Worm (Caenorhabditis elegans): Measurements from ENCODE around the gene C37E2.2.
A peak's percentile ranks its signal among the peaks of the same experiment; 100 is the strongest.

The C37E2.2 gene

DNA sequence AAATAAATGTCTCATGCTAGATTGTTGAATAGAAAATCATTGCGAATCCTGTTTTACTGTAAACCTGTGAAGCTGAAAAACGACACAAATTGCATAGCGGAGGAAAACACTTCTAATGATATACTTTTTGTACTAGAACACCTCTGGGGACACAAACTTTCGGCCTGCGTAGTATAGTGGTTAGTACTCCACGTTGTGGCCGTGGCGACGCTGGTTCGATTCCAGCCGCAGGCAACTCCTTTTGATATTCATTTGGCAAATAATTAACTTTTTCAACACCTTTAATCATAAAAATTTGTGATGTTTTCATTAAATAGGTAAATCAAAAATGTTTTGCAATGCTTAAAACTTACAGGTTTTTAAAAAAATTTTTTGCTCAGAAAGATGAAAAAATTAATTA, 41.0 kb upstream of the C37E2.2 start:
- no peak for TF ChIP-seq ces-1 (GFP tag; optimal IDR thresholded peaks at IDR 0.05)

ce11 chrX:14140040-14140439, 35.8 kb upstream of the C37E2.2 start, which contains the start of gene nkat-1:
Gene nkat-1 (minus strand): TSS chrX:14140140.
- TF ChIP-seq unc-62 (GFP tag; optimal IDR thresholded peaks at IDR 0.05) = no peak
- TF ChIP-seq ceh-43 (GFP tag; optimal IDR thresholded peaks at IDR 0.05) = no peak
- TF ChIP-seq bed-3 (GFP tag; optimal IDR thresholded peaks at IDR 0.05) = no peak
- no peak for TF ChIP-seq nhr-237 (tag; optimal IDR thresholded peaks at IDR 0.05)
- TF ChIP-seq mls-2 (tag; optimal IDR thresholded peaks at IDR 0.05) = no peak
- no peak for TF ChIP-seq pha-4 (tag; optimal IDR thresholded peaks at IDR 0.05)
- no peak for TF ChIP-seq nhr-76 (tag; optimal IDR thresholded peaks at IDR 0.05)

DNA sequence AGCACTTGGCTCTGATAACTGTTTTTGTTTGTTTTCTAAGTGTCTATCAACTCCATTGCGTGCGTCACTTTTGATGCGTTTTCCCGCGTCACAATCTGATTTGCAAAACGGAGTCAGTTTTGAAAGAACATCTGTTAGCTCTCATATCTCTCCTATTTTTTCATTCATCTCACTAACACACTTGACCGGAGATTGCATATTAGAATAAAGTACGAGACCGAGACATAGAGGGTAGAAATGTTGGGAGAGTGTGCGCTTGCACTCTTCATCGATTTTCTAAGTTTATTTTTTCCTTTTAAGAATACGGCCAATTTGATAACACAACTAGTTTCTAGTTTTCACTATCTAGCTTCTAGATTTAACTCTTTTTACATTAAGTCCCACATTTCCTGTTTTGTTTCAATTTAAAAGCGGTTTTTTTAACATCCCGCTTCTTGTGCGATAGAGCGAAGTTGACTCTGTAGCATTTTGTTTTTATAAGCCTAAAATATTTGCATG, 34.4 kb upstream of the C37E2.2 start:
- TF ChIP-seq ces-1 (GFP tag; optimal IDR thresholded peaks at IDR 0.05) (peak; percentile 71), nhr-2 (tag; optimal IDR thresholded peaks at IDR 0.05) (peak; percentile 54), elt-3 (tag; optimal IDR thresholded peaks at IDR 0.05) (no peak)

DNA sequence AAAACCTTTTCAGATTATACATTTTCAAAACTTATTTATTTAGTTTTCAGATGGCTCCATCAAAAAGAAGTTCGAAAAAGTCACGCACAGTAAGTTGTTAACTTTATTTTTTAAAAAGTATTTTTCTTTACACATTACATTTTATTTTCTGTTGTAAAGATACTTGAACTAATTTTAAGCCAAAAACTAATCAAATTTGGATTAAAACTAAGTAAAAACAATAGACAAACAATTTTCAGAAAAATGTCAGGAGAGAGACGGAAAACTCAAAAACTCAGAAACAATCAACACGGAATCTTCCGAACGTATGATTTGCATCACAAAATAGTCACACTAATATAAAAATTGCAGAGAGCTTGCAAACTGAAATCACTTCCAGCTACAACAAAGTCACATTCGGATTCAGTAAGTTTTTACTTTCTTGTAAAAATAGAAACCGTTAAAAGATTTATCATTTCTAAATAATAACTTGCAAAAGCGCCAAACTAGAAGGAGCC, 33.9 kb upstream of the C37E2.2 start, which contains the start of gene ceh-89:
Gene ceh-89, plus strand, starts transcription at position 51 of the 497 bp plus-strand sequence.
- TF ChIP-seq tbx-8 (GFP tag; optimal IDR thresholded peaks at IDR 0.05) (no peak), elt-3 (tag; optimal IDR thresholded peaks at IDR 0.05) (no peak), flh-1 (GFP tag; optimal IDR thresholded peaks at IDR 0.05) (no peak), pha-4 (tag; optimal IDR thresholded peaks at IDR 0.05) (no peak), lin-13 (tag; optimal IDR thresholded peaks at IDR 0.05) (no peak), lsy-2 (tag; optimal IDR thresholded peaks at IDR 0.05) (no peak), lin-32 (GFP tag; optimal IDR thresholded peaks at IDR 0.05) (no peak), mls-2 (tag; optimal IDR thresholded peaks at IDR 0.05) (no peak), unc-62 (GFP tag; optimal IDR thresholded peaks at IDR 0.05) (no peak), ces-1 (GFP tag; optimal IDR thresholded peaks at IDR 0.05) (no peak), sptf-1 (tag; optimal IDR thresholded peaks at IDR 0.05) (no peak), drap-1 (GFP tag; optimal IDR thresholded peaks at IDR 0.05) (no peak), ztf-11 (tag; optimal IDR thresholded peaks at IDR 0.05) (no peak), mep-1 (tag; optimal IDR thresholded peaks at IDR 0.05) (no peak), nhr-237 (tag; optimal IDR thresholded peaks at IDR 0.05) (no peak), sem-2 (GFP tag; optimal IDR thresholded peaks at IDR 0.05) (no peak), M03D4.4 (tag; optimal IDR thresholded peaks at IDR 0.05) (no peak), snpc-4 (tag; optimal IDR thresholded peaks at IDR 0.05) (no peak), cnd-1 (tag; optimal IDR thresholded peaks at IDR 0.05) (no peak)

DNA sequence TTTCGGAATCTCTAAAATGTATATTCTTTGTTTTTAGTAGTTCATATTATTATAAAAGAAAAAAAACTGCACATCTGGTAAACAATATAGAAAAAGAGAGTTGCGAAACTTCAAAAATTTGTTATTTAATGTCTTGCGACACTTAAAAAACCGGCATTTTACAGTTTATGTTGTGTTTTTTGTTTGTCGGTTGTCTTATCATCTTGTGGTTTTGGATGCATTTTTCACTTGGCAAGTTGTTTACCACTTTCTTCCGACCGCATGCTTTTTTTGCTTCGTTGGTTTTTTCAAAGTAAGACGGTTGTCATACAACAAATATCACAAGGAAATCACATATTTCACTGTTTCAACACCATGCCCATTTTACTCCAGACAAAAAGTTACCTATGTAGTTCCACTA, 30.2 kb upstream of the C37E2.2 start:
- TF ChIP-seq pha-4 (tag; optimal IDR thresholded peaks at IDR 0.05) = no peak
- no peak for TF ChIP-seq unc-39 (tag; optimal IDR thresholded peaks at IDR 0.05)
- TF ChIP-seq zip-8 (tag; optimal IDR thresholded peaks at IDR 0.05) = no peak
- no peak for TF ChIP-seq sem-2 (GFP tag; optimal IDR thresholded peaks at IDR 0.05)
- TF ChIP-seq mab-5 (tag; optimal IDR thresholded peaks at IDR 0.05) = no peak
- no peak for TF ChIP-seq ham-2 (GFP tag; optimal IDR thresholded peaks at IDR 0.05)
- TF ChIP-seq cnd-1 (tag; optimal IDR thresholded peaks at IDR 0.05) = no peak
- TF ChIP-seq drap-1 (GFP tag; optimal IDR thresholded peaks at IDR 0.05) = no peak
- TF ChIP-seq unc-62 (GFP tag; optimal IDR thresholded peaks at IDR 0.05) = no peak

DNA sequence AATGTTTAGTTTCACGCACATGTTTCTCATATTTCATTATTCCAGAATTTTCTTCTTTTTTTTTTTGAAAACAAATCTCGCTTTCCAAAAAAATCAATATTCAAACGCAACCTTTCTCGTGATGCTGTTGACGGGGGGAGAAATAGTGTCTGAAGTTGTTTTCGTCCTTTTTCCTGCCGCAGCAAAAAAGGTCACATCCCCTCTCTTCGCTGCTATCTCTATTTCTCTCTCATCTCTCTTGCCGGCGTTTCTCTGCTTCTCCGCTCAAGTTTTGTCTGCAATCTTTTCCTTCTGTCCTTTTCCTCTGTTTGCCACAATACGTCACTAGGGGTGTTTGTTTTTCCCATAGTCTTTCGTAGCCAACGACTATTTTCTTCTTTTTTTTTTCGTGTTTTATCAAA, 29.1 kb upstream of the C37E2.2 start:
- TF ChIP-seq elt-1 (tag; optimal IDR thresholded peaks at IDR 0.05; ENCODE audit: borderline replicate concordance, insufficient read depth) (no peak), pha-4 (tag; optimal IDR thresholded peaks at IDR 0.05) (peak; percentile 37), ces-1 (GFP tag; optimal IDR thresholded peaks at IDR 0.05) (peak; percentile 22), unc-120 (tag; optimal IDR thresholded peaks at IDR 0.05; ENCODE audit: poor library complexity, severe bottlenecking) (peak; percentile 69), drap-1 (GFP tag; optimal IDR thresholded peaks at IDR 0.05) (no peak), nhr-237 (tag; optimal IDR thresholded peaks at IDR 0.05) (peak; percentile 55), mep-1 (tag; optimal IDR thresholded peaks at IDR 0.05) (peak; percentile 18), ham-2 (GFP tag; optimal IDR thresholded peaks at IDR 0.05) (no peak), unc-39 (tag; optimal IDR thresholded peaks at IDR 0.05) (no peak)

Measured in whole organism, mixed stage, embryonic.